Worm (Caenorhabditis elegans): ENCODE data around the gene math-41.

DNA sequence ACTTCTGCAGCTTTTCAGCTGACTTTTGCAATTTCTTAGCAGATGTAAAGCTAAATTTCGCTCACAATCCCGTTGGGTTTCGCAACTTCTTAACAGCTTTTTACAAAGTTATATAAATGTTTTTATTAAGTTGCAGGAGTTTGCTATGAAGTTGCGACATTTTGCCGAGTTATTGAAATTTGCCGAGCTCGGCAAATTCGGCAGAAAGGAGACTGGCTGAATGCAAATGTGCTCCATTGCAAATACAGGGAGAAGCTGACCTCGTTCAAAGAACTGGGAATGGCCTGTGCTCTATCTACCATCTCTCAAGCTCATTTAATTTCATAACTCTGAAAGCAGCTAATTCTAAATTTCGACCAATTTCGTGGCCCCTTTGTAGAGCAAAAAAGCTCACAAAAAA is 39.6 kb upstream of the math-41 start, which contains the start of gene C08F1.11:
- TF ChIP-seq xnd-1 (tag; optimal IDR thresholded peaks at IDR 0.05) (no peak), fkh-3 (tag; optimal IDR thresholded peaks at IDR 0.05) (no peak), unc-62 (GFP tag; optimal IDR thresholded peaks at IDR 0.05) (no peak), Y95B8A.8 (GFP tag; IDR thresholded peaks at IDR 0.05) (no peak), mxl-1 (tag; optimal IDR thresholded peaks at IDR 0.05) (no peak), ama-1 (optimal IDR thresholded peaks at IDR 0.05) (no peak), ama-1 (GFP tag; optimal IDR thresholded peaks at IDR 0.05) (no peak), lin-35 (GFP tag; optimal IDR thresholded peaks at IDR 0.05) (no peak), repo-1 (tag; optimal IDR thresholded peaks at IDR 0.05) (no peak), F52B5.7 (tag; optimal IDR thresholded peaks at IDR 0.05) (no peak), F49E8.2 (tag; optimal IDR thresholded peaks at IDR 0.05; ENCODE audit: insufficient read depth) (no peak), C17E4.6 (GFP tag; IDR thresholded peaks at IDR 0.05) (no peak), pha-4 (tag; optimal IDR thresholded peaks at IDR 0.05) (no peak), T26A5.8 (tag; optimal IDR thresholded peaks at IDR 0.05) (no peak), ekl-4 (GFP tag; IDR thresholded peaks at IDR 0.05) (no peak)

Measured in whole organism, young adult.